Worm (Caenorhabditis elegans): ENCODE measurements around the gene F55B11.4.
A peak's percentile ranks its signal among the peaks of the same experiment; 100 is the strongest.

F55B11.4 gene

DNA sequence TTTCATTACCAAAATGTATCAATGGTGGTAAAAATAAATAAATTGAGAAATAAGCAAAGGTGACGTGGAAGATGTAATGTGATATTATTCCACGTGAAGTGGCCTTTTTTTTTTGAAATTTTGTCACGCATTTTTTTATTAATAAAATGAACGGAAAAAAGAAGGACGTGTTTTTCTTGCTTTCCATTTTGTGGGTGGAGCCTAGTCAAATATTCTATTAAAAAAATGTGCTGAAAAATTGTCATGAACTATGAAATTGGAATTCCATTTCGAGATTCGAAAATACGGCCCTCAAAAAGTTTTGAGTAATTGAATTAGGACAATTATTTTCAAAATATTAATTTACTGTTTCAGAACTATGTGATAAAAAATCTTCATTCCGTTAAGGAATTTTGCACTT is 8.8 kb downstream of the F55B11.4 start, which contains the start of gene F55B11.7:
TSS of gene F55B11.7 (minus strand) at position 101 of the 400 bp plus-strand sequence.
- TF ChIP-seq aha-1 (tag): peak; percentile 5
- TF ChIP-seq lsy-2 (tag; optimal IDR thresholded peaks at IDR 0.05): no peak

DNA sequence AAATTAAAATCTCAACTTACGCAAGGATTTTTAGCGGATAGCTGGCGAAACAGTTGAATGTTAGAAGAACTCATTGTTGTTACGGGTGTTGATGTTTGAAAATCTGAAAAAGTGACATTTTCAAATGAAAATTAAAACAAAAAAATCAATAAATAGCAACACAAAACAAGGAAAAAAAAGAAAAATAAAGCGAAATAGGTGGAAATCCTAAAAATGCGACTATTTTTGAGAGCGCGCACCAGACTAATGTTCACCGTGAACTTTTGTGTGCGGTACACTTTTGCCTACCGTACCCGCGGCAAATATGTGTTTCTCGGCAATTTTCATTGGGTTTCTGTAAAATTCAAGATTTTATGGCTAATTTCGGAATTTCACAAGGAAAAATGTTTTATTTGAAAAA is 13.6 kb downstream of the F55B11.4 start, which contains the start of gene F55B11.6:
TSS of gene F55B11.6 (minus strand) at position 101 of the 400 bp plus-strand sequence.
- TF ChIP-seq nhr-10 (tag; optimal IDR thresholded peaks at IDR 0.05) (no peak), Y75B8A.6 (GFP tag; IDR thresholded peaks at IDR 0.05) (no peak), madf-5 (GFP tag; IDR thresholded peaks at IDR 0.05) (no peak), gei-8 (GFP tag; optimal IDR thresholded peaks at IDR 0.05) (no peak), lin-29 (GFP tag; IDR thresholded peaks at IDR 0.05) (no peak), pha-4 (GFP tag; IDR thresholded peaks at IDR 0.05) (no peak), pha-4 (tag; optimal IDR thresholded peaks at IDR 0.05) (no peak), ama-1 (optimal IDR thresholded peaks at IDR 0.05) (no peak)

DNA sequence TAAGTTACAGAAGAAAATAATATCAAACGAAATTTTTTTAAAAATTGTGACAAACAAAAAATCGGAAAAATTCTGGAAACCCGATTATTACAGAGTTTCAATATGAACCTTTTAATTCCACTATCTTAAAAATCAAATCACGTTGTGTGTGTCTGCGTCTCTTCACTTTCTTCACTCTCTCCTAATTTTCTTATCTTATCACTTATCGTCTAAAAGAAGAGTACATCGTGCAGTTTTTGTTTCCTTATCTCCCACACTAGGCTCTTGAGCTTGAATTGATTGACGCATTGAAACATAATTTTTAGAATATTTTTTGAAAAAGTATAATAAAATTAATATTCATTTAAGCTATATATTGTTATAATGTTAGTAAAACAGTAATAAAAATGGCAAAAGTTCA is 16.5 kb downstream of the F55B11.4 start:
- TF ChIP-seq lin-15B (tag; optimal IDR thresholded peaks at IDR 0.05) (no peak), nhr-48 (tag; optimal IDR thresholded peaks at IDR 0.05) (peak; percentile 65), fos-1 (tag; optimal IDR thresholded peaks at IDR 0.05) (peak; percentile 7), nhr-77 (tag; optimal IDR thresholded peaks at IDR 0.05) (peak; percentile 68), dve-1 (tag; optimal IDR thresholded peaks at IDR 0.05; ENCODE audit: insufficient read depth) (peak; percentile 98), arid-1 (GFP tag; conservative IDR thresholded peaks at IDR 0.05) (no peak), lsy-2 (tag; optimal IDR thresholded peaks at IDR 0.05) (no peak), tra-1 (GFP tag; IDR thresholded peaks at IDR 0.05) (peak; percentile 89), ZK337.2 (GFP tag; IDR thresholded peaks at IDR 0.05) (no peak), dmd-6 (GFP tag; IDR thresholded peaks at IDR 0.05) (peak; percentile 99), F26F4.8 (GFP tag; conservative IDR thresholded peaks at IDR 0.05) (no peak), lin-39 (tag; optimal IDR thresholded peaks at IDR 0.05) (no peak), cey-2 (tag; optimal IDR thresholded peaks at IDR 0.05; ENCODE audit: borderline replicate concordance, insufficient read depth) (peak; percentile 75), Y105C5A.15 (GFP tag; IDR thresholded peaks at IDR 0.05) (no peak), lin-29 (GFP tag; IDR thresholded peaks at IDR 0.05) (no peak), mxl-2 (GFP tag; conservative IDR thresholded peaks at IDR 0.05) (no peak), ceh-82 (tag; optimal IDR thresholded peaks at IDR 0.05) (no peak), sdz-12 (GFP tag; optimal IDR thresholded peaks at IDR 0.05) (no peak), lin-13 (GFP tag; optimal IDR thresholded peaks at IDR 0.05) (no peak), dpl-1 (GFP tag; optimal IDR thresholded peaks at IDR 0.05) (peak; percentile 15), nhr-6 (tag; optimal IDR thresholded peaks at IDR 0.05) (peak; percentile 2), hlh-30 (tag; optimal IDR thresholded peaks at IDR 0.05; ENCODE audit: insufficient read depth) (peak; percentile 65), pqm-1 (tag; optimal IDR thresholded peaks at IDR 0.05) (peak; percentile 99), mes-2 (tag; optimal IDR thresholded peaks at IDR 0.05; ENCODE audit: poor library complexity, severe bottlenecking) (no peak), nhr-28 (tag; optimal IDR thresholded peaks at IDR 0.05) (peak; percentile 87), nhr-25 (tag; optimal IDR thresholded peaks at IDR 0.05; ENCODE audit: borderline replicate concordance, insufficient read depth) (no peak), lir-3 (tag; optimal IDR thresholded peaks at IDR 0.05) (no peak), lin-1 (GFP tag; IDR thresholded peaks at IDR 0.05) (peak; percentile 88), dmd-8 (GFP tag; IDR thresholded peaks at IDR 0.05) (no peak), nhr-11 (tag; optimal IDR thresholded peaks at IDR 0.05) (no peak), attf-4 (tag; optimal IDR thresholded peaks at IDR 0.05) (no peak), ztf-11 (tag; optimal IDR thresholded peaks at IDR 0.05) (no peak), tag-97 (GFP tag; IDR thresholded peaks at IDR 0.05) (no peak), hif-1 (tag; optimal IDR thresholded peaks at IDR 0.05) (no peak), mdl-1 (tag; optimal IDR thresholded peaks at IDR 0.05) (peak in 1 of 2 experiments; percentile 68), daf-16 (GFP tag; optimal IDR thresholded peaks at IDR 0.05) (peak in 1 of 2 experiments; percentile 46), daf-16 (tag; optimal IDR thresholded peaks at IDR 0.05) (peak; percentile 93), daf-12 (tag; optimal IDR thresholded peaks at IDR 0.05) (no peak), F10B5.3 (tag; optimal IDR thresholded peaks at IDR 0.05) (no peak), egl-27 (tag; optimal IDR thresholded peaks at IDR 0.05) (no peak)
